Worm (Caenorhabditis elegans): ENCODE results near the gene golg-2.

DNA sequence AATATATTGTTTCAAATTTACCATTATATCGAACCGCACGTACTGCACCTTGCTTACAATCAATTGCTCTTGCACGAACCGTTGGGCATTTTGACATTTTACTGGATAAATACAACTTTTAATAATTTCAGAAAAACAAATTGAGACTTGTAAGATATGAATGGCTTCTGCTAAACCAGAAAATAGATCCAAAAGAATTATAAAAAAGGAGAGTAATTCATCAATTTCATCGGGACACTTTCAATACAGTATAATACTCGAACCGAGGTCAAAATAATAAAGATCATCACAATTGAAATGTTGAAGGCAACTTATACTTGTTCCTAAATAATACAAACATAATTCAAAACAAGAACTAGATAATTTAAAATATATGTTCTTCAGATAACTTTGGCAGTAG lies 8.3 kb downstream of the golg-2 start, which contains the start of gene wdr-83:
- TF ChIP-seq snpc-4 (tag; optimal IDR thresholded peaks at IDR 0.05) (no peak), skn-1 (tag; optimal IDR thresholded peaks at IDR 0.05) (no peak), ztf-11 (tag; optimal IDR thresholded peaks at IDR 0.05) (no peak), unc-62 (GFP tag; optimal IDR thresholded peaks at IDR 0.05) (no peak), ZK546.5 (tag; optimal IDR thresholded peaks at IDR 0.05) (no peak), lin-11 (tag; optimal IDR thresholded peaks at IDR 0.05) (no peak), ama-1 (optimal IDR thresholded peaks at IDR 0.05) (no peak), nhr-237 (tag; optimal IDR thresholded peaks at IDR 0.05) (no peak), lsy-2 (tag; optimal IDR thresholded peaks at IDR 0.05) (no peak), nhr-10 (tag; optimal IDR thresholded peaks at IDR 0.05) (no peak), fos-1 (tag; optimal IDR thresholded peaks at IDR 0.05) (no peak), nhr-77 (tag; optimal IDR thresholded peaks at IDR 0.05) (no peak), lin-39 (tag; optimal IDR thresholded peaks at IDR 0.05) (no peak)

Measured in whole organism, L2 larva.